Worm (Caenorhabditis elegans) whole organism, young adult: ENCODE data around the gene F52G3.7.
A peak's percentile ranks its signal among the peaks of the same experiment; 100 is the strongest.

ENCODE experiments used
- B0019.2 ChIP-seq: fragments of 200-800 bp; sonication (Bioruptor generic); conservative IDR thresholded peaks from 2 replicates; pipeline ENCODE4 v1.3.6; 2022; ENCODE audit warnings: missing genetic modification reagents, missing genetic modification characterization, missing compliant biosample characterization
- B0035.1 ChIP-seq: sonication (generic microtip); optimal IDR thresholded peaks from 2 replicates; lab custom pipeline; 2016; ENCODE audit warnings: missing genetic modification characterization, mild to moderate bottlenecking, missing compliant biosample characterization, missing genotype, missing genetic modification reagents
- B0261.1 ChIP-seq: sonication (generic microtip); optimal IDR thresholded peaks from 2 replicates; lab custom pipeline; 2016; ENCODE audit warnings: mild to moderate bottlenecking, missing genetic modification characterization, moderate library complexity, missing compliant biosample characterization
- B0336.3 ChIP-seq: fragments of 200-800 bp; sonication (Bioruptor generic); IDR thresholded peaks from 2 replicates; pipeline ENCODE4 v1.3.6; 2022; ENCODE audit warnings: missing genetic modification characterization, missing compliant biosample characterization
- C17E4.6 ChIP-seq: fragments of 200-800 bp; sonication (Bioruptor generic); IDR thresholded peaks from 2 replicates; pipeline ENCODE4 v1.3.6; 2022; ENCODE audit warnings: missing genetic modification reagents, missing genetic modification characterization, missing compliant biosample characterization
- F10E7.11 ChIP-seq: sonication (generic microtip); optimal IDR thresholded peaks from 2 replicates; lab custom pipeline; 2017; ENCODE audit warnings: mild to moderate bottlenecking, missing genetic modification characterization, moderate library complexity, missing compliant biosample characterization
- F33H1.4 ChIP-seq: fragments of 200-800 bp; sonication (Bioruptor generic); IDR thresholded peaks from 2 replicates; pipeline ENCODE4 v1.3.6; 2022; ENCODE audit warnings: missing genetic modification reagents, missing genetic modification characterization, missing compliant biosample characterization
- F39B2.1 ChIP-seq: fragments of 200-800 bp; sonication (Bioruptor generic); IDR thresholded peaks from 2 replicates; pipeline ENCODE4 v1.3.6; 2022; ENCODE audit warnings: missing genetic modification reagents, missing genetic modification characterization, missing compliant biosample characterization
- F52B5.7 ChIP-seq: sonication (generic microtip); optimal IDR thresholded peaks from 2 replicates; lab custom pipeline; 2016; ENCODE audit warnings: mild to moderate bottlenecking, missing genetic modification characterization, missing compliant biosample characterization
- F57C9.4 ChIP-seq: sonication (generic microtip); optimal IDR thresholded peaks from 2 replicates; lab custom pipeline; 2017; ENCODE audit warnings: mild to moderate bottlenecking, missing genetic modification characterization, missing compliant biosample characterization
- T26A5.8 ChIP-seq: sonication (generic microtip); optimal IDR thresholded peaks from 2 replicates; lab custom pipeline; 2016; ENCODE audit warnings: missing genetic modification characterization, missing compliant biosample characterization
- Y53G8AR.9 ChIP-seq: fragments of 200-800 bp; sonication (Bioruptor generic); conservative IDR thresholded peaks from 2 replicates; pipeline ENCODE4 v1.3.6; 2022; ENCODE audit warnings: missing genetic modification reagents, missing genetic modification characterization, missing compliant biosample characterization
- Y67H2A.10 ChIP-seq: fragments of 200-800 bp; sonication (Bioruptor generic); conservative IDR thresholded peaks from 2 replicates; pipeline ENCODE4 v1.3.6; 2022; ENCODE audit warnings: missing genetic modification reagents, missing genetic modification characterization, missing compliant biosample characterization
- atf-7 ChIP-seq: sonication (generic microtip); optimal IDR thresholded peaks from 2 replicates; lab custom pipeline; 2017; ENCODE audit warnings: mild to moderate bottlenecking, missing genetic modification characterization, missing compliant biosample characterization
- attf-3 ChIP-seq: fragments of 200-800 bp; sonication (Bioruptor generic); conservative IDR thresholded peaks from 2 replicates; pipeline ENCODE4 v1.3.6; 2022; ENCODE audit warnings: missing genetic modification reagents, missing genetic modification characterization, missing compliant biosample characterization
- attf-5 ChIP-seq: fragments of 200-800 bp; sonication (Bioruptor generic); optimal IDR thresholded peaks from 2 replicates; lab custom pipeline; 2018; ENCODE audit warnings: mild to moderate bottlenecking, missing genetic modification characterization, missing compliant biosample characterization
- bed-1 ChIP-seq: fragments of 200-800 bp; sonication (Bioruptor generic); IDR thresholded peaks from 2 replicates; pipeline ENCODE4 v1.3.6; 2022; ENCODE audit warnings: missing genetic modification reagents, missing genetic modification characterization, missing compliant biosample characterization
- bed-2 ChIP-seq: fragments of 200-800 bp; sonication (Bioruptor generic); IDR thresholded peaks from 2 replicates; pipeline ENCODE4 v1.3.6; 2022; ENCODE audit warnings: missing genetic modification reagents, missing genetic modification characterization, missing compliant biosample characterization
- ccch-3 ChIP-seq: fragments of 200-800 bp; sonication (Bioruptor generic); optimal IDR thresholded peaks from 2 replicates; lab custom pipeline; 2018; ENCODE audit warnings: mild to moderate bottlenecking, missing genetic modification characterization, missing compliant biosample characterization
- cebp-1 ChIP-seq, 2 experiments: fragments of 200-800 bp in 1 of 2; sonication (Bioruptor generic) in 1 of 2; sonication (generic microtip) in 1 of 2; IDR thresholded peaks in 1 of 2; optimal IDR thresholded peaks in 1 of 2; 2 replicates each; pipeline versions ENCODE4 v1.3.6 to Lab custom; 2017 to 2022; ENCODE audit warnings: missing compliant biosample characterization in 2 of 2, missing genetic modification characterization in 2 of 2, mild to moderate bottlenecking in 1 of 2, missing genetic modification reagents in 1 of 2, moderate library complexity in 1 of 2
- ceh-40 ChIP-seq: fragments of 200-800 bp; sonication (Bioruptor generic); IDR thresholded peaks from 2 replicates; pipeline ENCODE4 v1.3.6; 2022; ENCODE audit warnings: missing genetic modification characterization, missing compliant biosample characterization
- ceh-79 ChIP-seq: sonication (generic microtip); optimal IDR thresholded peaks from 2 replicates; lab custom pipeline; 2017; ENCODE audit warnings: mild to moderate bottlenecking, missing genetic modification characterization, missing compliant biosample characterization
- chd-7 ChIP-seq: sonication (generic microtip); optimal IDR thresholded peaks from 2 replicates; lab custom pipeline; 2016; ENCODE audit warnings: mild to moderate bottlenecking, missing genetic modification characterization, moderate library complexity, missing compliant biosample characterization
- dpff-1 ChIP-seq: sonication (generic microtip); optimal IDR thresholded peaks from 2 replicates; lab custom pipeline; 2017; ENCODE audit warnings: mild to moderate bottlenecking, missing genetic modification characterization, missing compliant biosample characterization
- hlh-26 ChIP-seq: fragments of 200-800 bp; sonication (Bioruptor generic); conservative IDR thresholded peaks from 2 replicates; pipeline ENCODE4 v1.3.6; 2022; ENCODE audit warnings: missing genetic modification reagents, missing genetic modification characterization, missing compliant biosample characterization
- hmg-20 ChIP-seq: fragments of 200-800 bp; sonication (Bioruptor generic); IDR thresholded peaks from 2 replicates; pipeline ENCODE4 v1.3.6; 2022; ENCODE audit warnings: missing genetic modification reagents, missing genetic modification characterization, missing compliant biosample characterization
- hrde-1 ChIP-seq: sonication (generic microtip); optimal IDR thresholded peaks from 2 replicates; lab custom pipeline; 2016; ENCODE audit warnings: missing genetic modification characterization, mild to moderate bottlenecking, missing compliant biosample characterization, moderate library complexity, missing genotype, missing genetic modification reagents, borderline replicate concordance
- lin-40 ChIP-seq: sonication (generic microtip); optimal IDR thresholded peaks from 2 replicates; lab custom pipeline; 2016; ENCODE audit warnings: missing genetic modification characterization, mild to moderate bottlenecking, missing compliant biosample characterization, missing genotype, missing genetic modification reagents
- madf-10 ChIP-seq: sonication (generic microtip); optimal IDR thresholded peaks from 2 replicates; lab custom pipeline; 2016; ENCODE audit warnings: mild to moderate bottlenecking, missing genetic modification characterization, missing compliant biosample characterization
- madf-6 ChIP-seq: fragments of 200-800 bp; sonication (Bioruptor generic); IDR thresholded peaks from 2 replicates; pipeline ENCODE4 v1.3.6; 2022; ENCODE audit warnings: missing genetic modification reagents, missing genetic modification characterization, missing compliant biosample characterization
- madf-8 ChIP-seq: fragments of 200-800 bp; sonication (Bioruptor generic); conservative IDR thresholded peaks from 2 replicates; pipeline ENCODE4 v1.3.6; 2022; ENCODE audit warnings: missing genetic modification reagents, missing genetic modification characterization, missing compliant biosample characterization
- mcd-1 ChIP-seq: fragments of 200-800 bp; sonication (Bioruptor generic); IDR thresholded peaks from 2 replicates; pipeline ENCODE4 v1.3.6; 2022; ENCODE audit warnings: missing genetic modification reagents, missing genetic modification characterization, missing compliant biosample characterization
- mel-28 ChIP-seq: sonication (generic microtip); optimal IDR thresholded peaks from 2 replicates; lab custom pipeline; 2016; ENCODE audit warnings: borderline replicate concordance, mild to moderate bottlenecking, missing genetic modification characterization, missing compliant biosample characterization
- mes-4 ChIP-seq: sonication (generic microtip); optimal IDR thresholded peaks from 2 replicates; lab custom pipeline; 2016; ENCODE audit warnings: missing genotype, missing genetic modification characterization, missing compliant biosample characterization
- nfya-1 ChIP-seq: sonication (generic microtip); optimal IDR thresholded peaks from 2 replicates; lab custom pipeline; 2017; ENCODE audit warnings: antibody characterized with exemption, missing compliant biosample characterization, missing genetic modification characterization, borderline replicate concordance; ENCODE audit not compliant: insufficient read depth
- nfyb-1 ChIP-seq: fragments of 200-800 bp; sonication (Bioruptor generic); IDR thresholded peaks from 2 replicates; pipeline ENCODE4 v1.3.6; 2022; ENCODE audit warnings: missing genetic modification reagents, missing genetic modification characterization, missing compliant biosample characterization
- nhr-90 ChIP-seq: sonication (generic microtip); optimal IDR thresholded peaks from 2 replicates; lab custom pipeline; 2016; ENCODE audit warnings: missing genotype, mild to moderate bottlenecking, missing genetic modification characterization, missing compliant biosample characterization
- pha-4 ChIP-seq: fragments of 150-350 bp; sonication (generic microtip); optimal IDR thresholded peaks from 2 replicates; lab custom pipeline; 2014; ENCODE audit warnings: missing biosample characterization, missing genetic modification reagents, missing genetic modification characterization
- rcor-1 ChIP-seq: fragments of 200-800 bp; sonication (Bioruptor generic); IDR thresholded peaks from 2 replicates; pipeline ENCODE4 v1.3.6; 2022; ENCODE audit warnings: missing genetic modification reagents, missing genetic modification characterization, missing compliant biosample characterization
- rpc-1 ChIP-seq, 2 experiments: fragments of 150-350 bp in 1 of 2; sonication (generic microtip) in 1 of 2; optimal IDR thresholded peaks; 2 replicates each; lab custom pipeline; 2014 to 2018; ENCODE audit warnings: missing biosample characterization in 1 of 2, missing genetic modification characterization in 1 of 2, missing genetic modification reagents in 1 of 2, missing genotype in 1 of 2
- snpc-3.4 ChIP-seq: sonication (generic microtip); optimal IDR thresholded peaks from 2 replicates; lab custom pipeline; 2017; ENCODE audit warnings: missing genetic modification characterization, mild to moderate bottlenecking, missing compliant biosample characterization, antibody characterized with exemption, moderate library complexity, missing genotype, missing genetic modification reagents
- snpc-4 ChIP-seq, 5 experiments: fragments of 150-350 bp in 1 of 5; sonication (generic microtip) in 4 of 5; optimal IDR thresholded peaks; 2 replicates each; lab custom pipeline; 2014 to 2018; ENCODE audit warnings: missing genetic modification characterization in 5 of 5, missing biosample characterization in 3 of 5, antibody characterized with exemption in 2 of 5, mild to moderate bottlenecking in 2 of 5, missing compliant biosample characterization in 2 of 5, missing genotype in 2 of 5, moderate library complexity in 2 of 5, missing genetic modification reagents in 1 of 5
- sptf-2 ChIP-seq: fragments of 200-800 bp; sonication (Bioruptor generic); optimal IDR thresholded peaks from 2 replicates; lab custom pipeline; 2018; ENCODE audit warnings: mild to moderate bottlenecking, missing genetic modification characterization, missing compliant biosample characterization
- unc-62 ChIP-seq: fragments of 150-350 bp; optimal IDR thresholded peaks from 2 replicates; lab custom pipeline; 2014; ENCODE audit warnings: missing biosample characterization, missing genetic modification reagents, missing genetic modification characterization
- xnd-1 ChIP-seq: sonication (generic microtip); optimal IDR thresholded peaks from 2 replicates; lab custom pipeline; 2016; ENCODE audit warnings: missing genotype, missing genetic modification reagents, missing genetic modification characterization, missing compliant biosample characterization
- ztf-26 ChIP-seq: sonication (generic microtip); optimal IDR thresholded peaks from 2 replicates; lab custom pipeline; 2017; ENCODE audit warnings: missing genetic modification characterization, missing compliant biosample characterization
- ztf-3 ChIP-seq: fragments of 200-800 bp; sonication (Bioruptor generic); optimal IDR thresholded peaks from 2 replicates; lab custom pipeline; 2018; ENCODE audit warnings: mild to moderate bottlenecking, missing genetic modification characterization, missing compliant biosample characterization

Gene F52G3.7

DNA sequence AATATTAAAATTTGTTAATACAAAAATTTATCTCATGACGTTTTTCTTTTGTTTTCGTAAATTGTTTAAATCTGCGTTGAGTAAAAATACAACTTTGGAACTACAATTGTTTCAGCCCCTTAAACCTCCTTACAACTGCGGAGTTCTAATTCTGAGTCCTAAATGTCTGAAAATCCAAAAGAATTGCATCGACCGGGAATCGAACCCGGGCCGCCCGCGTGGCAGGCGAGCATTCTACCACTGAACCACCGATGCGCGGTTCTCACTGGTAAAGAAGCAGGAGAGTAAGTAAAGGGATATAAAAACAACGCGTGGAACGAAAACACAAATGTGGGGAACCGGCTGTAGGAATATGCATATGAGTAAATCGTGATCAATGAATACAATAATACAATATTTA is 35.6 kb upstream of the F52G3.7 start (continued):
- no peak for TF ChIP-seq Y67H2A.10
- no peak for TF ChIP-seq ceh-79 (tag; lab: Kevin White, UChicago)
- TF ChIP-seq attf-5 (GFP tag; lab: Kevin White, UChicago) = peak; percentile 36
- TF ChIP-seq F39B2.1 = no peak
- TF ChIP-seq bed-1 (GFP tag; lab: Robert Waterston, UW) = no peak
- TF ChIP-seq lin-40 (tag; lab: Kevin White, UChicago) = no peak
- TF ChIP-seq B0035.1 = no peak
- no peak for TF ChIP-seq Y53G8AR.9 (GFP tag; lab: Robert Waterston, UW)
- no peak for TF ChIP-seq nfya-1 (tag; lab: Kevin White, UChicago)
- peak; percentile 9 for TF ChIP-seq atf-7 (tag; lab: Kevin White, UChicago)
- no peak for TF ChIP-seq xnd-1 (tag; lab: Kevin White, UChicago)
- TF ChIP-seq F52B5.7 (tag; lab: Kevin White, UChicago) = peak; percentile 57
- peak; percentile 39; the same call in 1 of the 2 replicates for TF ChIP-seq madf-6 (GFP tag; lab: Robert Waterston, UW)
- TF ChIP-seq B0019.2 = no peak
- peak; percentile 32 for TF ChIP-seq mes-4 (tag; lab: Kevin White, UChicago)
- TF ChIP-seq ztf-3 (GFP tag; lab: Kevin White, UChicago) = no peak
- no peak for TF ChIP-seq ccch-3 (GFP tag; lab: Kevin White, UChicago)
- TF ChIP-seq attf-3 (GFP tag; lab: Robert Waterston, UW) = no peak
- TF ChIP-seq C17E4.6 (GFP tag; lab: Robert Waterston, UW) = no peak
- no peak for TF ChIP-seq ceh-40
- peak; percentile 5 for TF ChIP-seq chd-7 (tag; lab: Kevin White, UChicago)
- no peak for TF ChIP-seq madf-8
- TF ChIP-seq mcd-1 (GFP tag; lab: Robert Waterston, UW) = peak; percentile 40; the same call in 1 of the 2 replicates
- TF ChIP-seq madf-10 (tag; lab: Kevin White, UChicago) = no peak
- no peak for TF ChIP-seq B0336.3 (GFP tag; lab: Robert Waterston, UW)
- TF ChIP-seq nhr-90 (tag; lab: Kevin White, UChicago) = peak; percentile 68
- TF ChIP-seq hmg-20 (GFP tag; lab: Robert Waterston, UW) = peak; percentile 38; the same call in 1 of the 2 replicates
- TF ChIP-seq unc-62 (GFP tag; lab: Kevin White, UChicago) = no peak
- TF ChIP-seq mel-28 (tag; lab: Kevin White, UChicago) = no peak
- no peak for TF ChIP-seq F33H1.4 (GFP tag; lab: Robert Waterston, UW)
- no peak for TF ChIP-seq dpff-1 (tag; lab: Kevin White, UChicago)
- TF ChIP-seq snpc-3.4 = peak; percentile 37
- TF ChIP-seq B0261.1 (tag; lab: Kevin White, UChicago) = peak; percentile 79
- no peak for TF ChIP-seq F57C9.4 (tag; lab: Kevin White, UChicago)
- no peak for TF ChIP-seq F10E7.11 (tag; lab: Kevin White, UChicago)
- TF ChIP-seq cebp-1 (GFP tag; IDR thresholded peaks at IDR 0.05; lab: Robert Waterston, UW) = 0 out of 2 replicates have a peak, but pooled peaks have one; percentile 34
- no peak for TF ChIP-seq cebp-1 (tag; optimal IDR thresholded peaks at IDR 0.05; lab: Kevin White, UChicago)
- no peak for TF ChIP-seq ztf-26 (tag; lab: Kevin White, UChicago)
- no peak for TF ChIP-seq hrde-1 (tag; lab: Kevin White, UChicago)
- peak; percentile 69 for TF ChIP-seq rpc-1 (optimal IDR thresholded peaks at IDR 0.05; lab: Kevin White, UChicago)
- TF ChIP-seq rpc-1 (tag; optimal IDR thresholded peaks at IDR 0.05; lab: Kevin White, UChicago) = peak; percentile 88
- TF ChIP-seq pha-4 = no peak
- TF ChIP-seq T26A5.8 = no peak
- TF ChIP-seq bed-2 (GFP tag; lab: Robert Waterston, UW) = no peak
- no peak for TF ChIP-seq sptf-2 (GFP tag; lab: Kevin White, UChicago)
- 0 out of 2 replicates have a peak, but pooled peaks have one; percentile 48 for TF ChIP-seq rcor-1 (GFP tag; lab: Robert Waterston, UW)
- no peak for TF ChIP-seq snpc-4 (GFP tag; optimal IDR thresholded peaks at IDR 0.05; lab: Kevin White, UChicago)
- TF ChIP-seq snpc-4 (tag; optimal IDR thresholded peaks at IDR 0.05; lab: Kevin White, UChicago) = peak in 3 of 4 experiments; percentile 40 to 76 (median 70)
- no peak for TF ChIP-seq hlh-26 (GFP tag; lab: Robert Waterston, UW)
- no peak for TF ChIP-seq nfyb-1 (GFP tag; lab: Robert Waterston, UW)
